Fruit fly (Drosophila melanogaster) whole organism, embryonic: Measurements from ENCODE around the gene CG7987.

Experiments used
- Ada2b ChIP-seq: fragments of 200-800 bp; sonication (Bioruptor generic); IDR thresholded peaks from 2 replicates; pipeline ENCODE4 v1.3.6; 2022; ENCODE audit warnings: missing biosample characterization, missing genetic modification characterization
- Aef1 ChIP-seq: fragments of 200-800 bp; sonication (Bioruptor generic); IDR thresholded peaks from 3 replicates; pipeline ENCODE4 v1.3.6; 2022; ENCODE audit warnings: missing biosample characterization, missing genetic modification characterization
- Bdp1 ChIP-seq: fragments of 200-800 bp; sonication (Bioruptor generic); optimal IDR thresholded peaks from 3 replicates; lab custom pipeline; 2016; ENCODE audit warnings: missing biosample characterization, missing genetic modification characterization
- Bteb2 ChIP-seq: fragments of 200-800 bp; sonication (Bioruptor generic); optimal IDR thresholded peaks from 2 replicates; lab custom pipeline; 2016; ENCODE audit warnings: missing biosample characterization, missing genetic modification characterization
- CG10274 ChIP-seq: fragments of 200-800 bp; sonication (Bioruptor generic); optimal IDR thresholded peaks from 3 replicates; lab custom pipeline; 2017; ENCODE audit warnings: missing biosample characterization, mild to moderate bottlenecking, missing genetic modification characterization
- CG12155 ChIP-seq: fragments of 200-800 bp; sonication (Bioruptor generic); optimal IDR thresholded peaks from 3 replicates; lab custom pipeline; 2016; ENCODE audit warnings: missing biosample characterization, missing genetic modification characterization
- CG1233 ChIP-seq: fragments of 200-800 bp; sonication (Bioruptor generic); optimal IDR thresholded peaks from 4 replicates; lab custom pipeline; 2018; ENCODE audit warnings: missing biosample characterization, mild to moderate bottlenecking, missing genetic modification characterization
- CG12391 ChIP-seq: fragments of 200-800 bp; sonication (Bioruptor generic); optimal IDR thresholded peaks from 3 replicates; lab custom pipeline; 2018; ENCODE audit warnings: missing biosample characterization, mild to moderate bottlenecking, missing genetic modification characterization, moderate library complexity
- CG17802 ChIP-seq: fragments of 200-800 bp; sonication (Bioruptor generic); optimal IDR thresholded peaks from 2 replicates; lab custom pipeline; 2018; ENCODE audit warnings: missing biosample characterization, mild to moderate bottlenecking, missing genetic modification characterization, moderate library complexity
- CG18599 ChIP-seq: fragments of 200-800 bp; sonication (Bioruptor generic); optimal IDR thresholded peaks from 3 replicates; lab custom pipeline; 2017; ENCODE audit warnings: missing biosample characterization, missing genetic modification characterization, mild to moderate bottlenecking, moderate library complexity, missing genetic modification reagents
- CG31224 ChIP-seq: fragments of 200-800 bp; sonication (Bioruptor generic); IDR thresholded peaks from 2 replicates; pipeline ENCODE4 v1.3.6; 2022; ENCODE audit warnings: missing biosample characterization, missing genetic modification characterization
- CG31365 ChIP-seq: fragments of 200-800 bp; sonication (Bioruptor generic); optimal IDR thresholded peaks from 2 replicates; lab custom pipeline; 2018; ENCODE audit warnings: missing biosample characterization, mild to moderate bottlenecking, missing genetic modification characterization
- CG3281 ChIP-seq: fragments of 200-800 bp; sonication (Bioruptor generic); optimal IDR thresholded peaks from 3 replicates; lab custom pipeline; 2017; ENCODE audit warnings: missing biosample characterization, mild to moderate bottlenecking, missing genetic modification characterization
- CG34376 ChIP-seq: fragments of 200-800 bp; sonication (Bioruptor generic); optimal IDR thresholded peaks from 2 replicates; lab custom pipeline; 2018; ENCODE audit warnings: missing biosample characterization, mild to moderate bottlenecking, missing genetic modification characterization
- CG6254 ChIP-seq: fragments of 200-800 bp; sonication (Bioruptor generic); optimal IDR thresholded peaks from 3 replicates; lab custom pipeline; 2017; ENCODE audit warnings: mild to moderate bottlenecking, missing biosample characterization, missing genetic modification reagents, missing genetic modification characterization
- CG6813 ChIP-seq: fragments of 200-800 bp; sonication (Bioruptor generic); optimal IDR thresholded peaks from 2 replicates; lab custom pipeline; 2017; ENCODE audit warnings: missing biosample characterization, missing genetic modification characterization, mild to moderate bottlenecking, moderate library complexity, missing genetic modification reagents
- CG9797 ChIP-seq: fragments of 200-800 bp; sonication (Bioruptor generic); optimal IDR thresholded peaks from 3 replicates; lab custom pipeline; 2018; ENCODE audit warnings: missing biosample characterization, mild to moderate bottlenecking, missing genetic modification characterization
- CG9817 ChIP-seq: fragments of 200-800 bp; sonication (Bioruptor generic); optimal IDR thresholded peaks from 2 replicates; lab custom pipeline; 2018; ENCODE audit warnings: missing biosample characterization, mild to moderate bottlenecking, missing genetic modification characterization, moderate library complexity
- CTCF ChIP-seq: fragments of 200-800 bp; sonication (Bioruptor generic); optimal IDR thresholded peaks from 2 replicates; lab custom pipeline; 2017; ENCODE audit warnings: missing biosample characterization, mild to moderate bottlenecking, missing genetic modification characterization, moderate library complexity
- Dfd ChIP-seq, 2 experiments: fragments of >200 bp; optimal IDR thresholded peaks; 2 replicates each; lab custom pipeline; 2017; ENCODE audit warnings: missing biosample characterization in 2 of 2, missing genetic modification characterization in 2 of 2
- Dip3 ChIP-seq: fragments of 200-800 bp; sonication (Bioruptor generic); optimal IDR thresholded peaks from 3 replicates; lab custom pipeline; 2016; ENCODE audit warnings: missing biosample characterization, missing genetic modification characterization
- Hr51 ChIP-seq, 2 experiments: fragments of 200-800 bp; sonication (Bioruptor generic); optimal IDR thresholded peaks; 2 replicates in 1 of 2; 3 replicates in 1 of 2; lab custom pipeline; 2016 to 2018; ENCODE audit warnings: missing biosample characterization in 2 of 2, missing genetic modification characterization in 2 of 2, mild to moderate bottlenecking in 1 of 2, moderate library complexity in 1 of 2
- NC2α ChIP-seq: fragments of 200-800 bp; sonication (Bioruptor generic); optimal IDR thresholded peaks from 2 replicates; lab custom pipeline; 2016; ENCODE audit warnings: missing biosample characterization, missing genetic modification characterization
- NC2β ChIP-seq: fragments of 200-800 bp; sonication (Bioruptor generic); optimal IDR thresholded peaks from 2 replicates; lab custom pipeline; 2016; ENCODE audit warnings: missing biosample characterization, missing genetic modification characterization
- Neu2 ChIP-seq: fragments of 200-800 bp; sonication (Bioruptor generic); optimal IDR thresholded peaks from 3 replicates; lab custom pipeline; 2016; ENCODE audit warnings: missing biosample characterization, missing genetic modification characterization, borderline replicate concordance
- PHDP ChIP-seq: fragments of 200-800 bp; sonication (Bioruptor generic); optimal IDR thresholded peaks from 3 replicates; lab custom pipeline; 2018; ENCODE audit warnings: missing biosample characterization, mild to moderate bottlenecking, missing genetic modification characterization, moderate library complexity
- Ssrp ChIP-seq: fragments of 200-800 bp; sonication (Bioruptor generic); optimal IDR thresholded peaks from 2 replicates; lab custom pipeline; 2018; ENCODE audit warnings: missing biosample characterization, mild to moderate bottlenecking, missing genetic modification characterization, moderate library complexity
- ase ChIP-seq: fragments of 200-800 bp; sonication (Bioruptor generic); IDR thresholded peaks from 3 replicates; pipeline ENCODE4 v1.3.6; 2022; ENCODE audit warnings: missing biosample characterization, missing genetic modification characterization
- chn ChIP-seq: fragments of 200-800 bp; sonication (Bioruptor generic); optimal IDR thresholded peaks from 2 replicates; lab custom pipeline; 2016; ENCODE audit warnings: missing biosample characterization, missing genetic modification characterization
- crc ChIP-seq: fragments of 200-800 bp; sonication (Bioruptor generic); optimal IDR thresholded peaks from 2 replicates; lab custom pipeline; 2016; ENCODE audit warnings: missing biosample characterization, missing genetic modification characterization
- croc ChIP-seq: fragments of 200-800 bp; sonication (Bioruptor generic); conservative IDR thresholded peaks from 3 replicates; pipeline ENCODE4 v1.3.6; 2022; ENCODE audit warnings: missing biosample characterization, missing genetic modification characterization
- crp ChIP-seq, 2 experiments: fragments of 200-800 bp; sonication (Bioruptor generic); optimal IDR thresholded peaks; 2 replicates in 1 of 2; 3 replicates in 1 of 2; lab custom pipeline; 2017; ENCODE audit warnings: missing biosample characterization in 2 of 2, missing genetic modification characterization in 2 of 2, mild to moderate bottlenecking in 1 of 2, moderate library complexity in 1 of 2
- eve ChIP-seq, 2 experiments: fragments of >200 bp; optimal IDR thresholded peaks; 2 replicates each; lab custom pipeline; 2017; ENCODE audit warnings: missing biosample characterization in 2 of 2, missing genetic modification characterization in 2 of 2
- fd96Cb ChIP-seq: fragments of 200-800 bp; sonication (Bioruptor generic); optimal IDR thresholded peaks from 2 replicates; lab custom pipeline; 2018; ENCODE audit warnings: missing biosample characterization, mild to moderate bottlenecking, missing genetic modification characterization, moderate library complexity
- gcm2 ChIP-seq: fragments of 200-800 bp; sonication (Bioruptor generic); optimal IDR thresholded peaks from 2 replicates; lab custom pipeline; 2016; ENCODE audit warnings: missing biosample characterization, missing genetic modification characterization
- h ChIP-seq: fragments of >200 bp; optimal IDR thresholded peaks from 2 replicates; lab custom pipeline; 2017
- ham ChIP-seq: fragments of 200-800 bp; sonication (Bioruptor generic); IDR thresholded peaks from 2 replicates; pipeline ENCODE4 v1.3.6; 2022; ENCODE audit warnings: missing biosample characterization, missing genetic modification characterization
- insv ChIP-seq, 2 experiments: fragments of 200-800 bp; sonication (Bioruptor generic); optimal IDR thresholded peaks; 3 replicates each; lab custom pipeline; 2016 to 2018; ENCODE audit warnings: missing biosample characterization in 2 of 2, missing genetic modification characterization in 2 of 2
- kah ChIP-seq: fragments of 200-800 bp; sonication (Bioruptor generic); optimal IDR thresholded peaks from 2 replicates; lab custom pipeline; 2018; ENCODE audit warnings: missing biosample characterization, mild to moderate bottlenecking, missing genetic modification characterization
- nerfin-1 ChIP-seq: fragments of 200-800 bp; sonication (Bioruptor generic); optimal IDR thresholded peaks from 3 replicates; lab custom pipeline; 2019; ENCODE audit warnings: missing biosample characterization, mild to moderate bottlenecking, missing genetic modification characterization, moderate library complexity
- onecut ChIP-seq: fragments of 200-800 bp; sonication (Bioruptor generic); IDR thresholded peaks from 2 replicates; pipeline ENCODE4 v1.3.6; 2022; ENCODE audit warnings: missing biosample characterization, missing genetic modification characterization
- p53 ChIP-seq: fragments of 200-800 bp; sonication (Bioruptor generic); optimal IDR thresholded peaks from 2 replicates; lab custom pipeline; 2016; ENCODE audit warnings: missing biosample characterization, missing genetic modification characterization
- ranshi ChIP-seq: fragments of 200-800 bp; sonication (Bioruptor generic); IDR thresholded peaks from 2 replicates; pipeline ENCODE4 v1.3.6; 2022; ENCODE audit warnings: missing biosample characterization, missing genetic modification characterization
- sc ChIP-seq, 3 experiments: fragments of >200 bp in 2 of 3; fragments of 200-800 bp in 1 of 3; sonication (Bioruptor generic) in 1 of 3; optimal IDR thresholded peaks; 2 replicates in 2 of 3; 3 replicates in 1 of 3; lab custom pipeline; 2017; ENCODE audit warnings: mild to moderate bottlenecking in 1 of 3, missing biosample characterization in 1 of 3, missing genetic modification characterization in 1 of 3, missing genetic modification reagents in 1 of 3
- schlank ChIP-seq: fragments of 200-800 bp; sonication (Bioruptor generic); optimal IDR thresholded peaks from 2 replicates; lab custom pipeline; 2018; ENCODE audit warnings: missing biosample characterization, mild to moderate bottlenecking, missing genetic modification characterization
- slbo ChIP-seq: fragments of 200-800 bp; sonication (Bioruptor generic); IDR thresholded peaks from 2 replicates; pipeline ENCODE4 v1.3.6; 2022; ENCODE audit warnings: missing biosample characterization, missing genetic modification characterization
- sob ChIP-seq: fragments of 200-800 bp; sonication (Bioruptor generic); IDR thresholded peaks from 2 replicates; pipeline ENCODE4 v1.3.6; 2022; ENCODE audit warnings: missing biosample characterization, missing genetic modification characterization
- ssp ChIP-seq: fragments of 200-800 bp; sonication (Bioruptor generic); IDR thresholded peaks from 2 replicates; pipeline ENCODE4 v1.3.6; 2022; ENCODE audit warnings: missing biosample characterization, missing genetic modification characterization
- tll ChIP-seq, 2 experiments: fragments of 200-800 bp in 1 of 2; fragments of >200 bp in 1 of 2; sonication (Bioruptor generic) in 1 of 2; optimal IDR thresholded peaks; 2 replicates each; lab custom pipeline; 2017 to 2019; ENCODE audit warnings: missing biosample characterization in 2 of 2, missing genetic modification characterization in 2 of 2, mild to moderate bottlenecking in 1 of 2, moderate library complexity in 1 of 2
- twi ChIP-seq: fragments of 200-800 bp; optimal IDR thresholded peaks from 2 replicates; lab custom pipeline; 2019; ENCODE audit warnings: missing biosample characterization, mild to moderate bottlenecking, missing genetic modification characterization, moderate library complexity
- wdn ChIP-seq: fragments of 200-800 bp; sonication (Bioruptor generic); IDR thresholded peaks from 2 replicates; pipeline ENCODE4 v1.3.6; 2022; ENCODE audit warnings: missing biosample characterization, missing genetic modification characterization

Gene CG7987

dm6 chr3R:14597935-14598424, 22.3 kb upstream of the CG7987 start (continued):
- TF ChIP-seq NC2β (GFP tag; lab: Kevin White, UChicago) (no peak), slbo (no peak), chn (no peak), CG1233 (peak; percentile 1), Ssrp (peak; percentile 44), CG12391 (tag; lab: Kevin White, UChicago) (peak; percentile 50), sob (GFP tag; lab: Robert Waterston, UW) (no peak), ham (GFP tag; lab: Robert Waterston, UW) (no peak), sc (optimal IDR thresholded peaks at IDR 0.05; lab: Kevin White, UChicago) (no peak), sc (GFP tag; optimal IDR thresholded peaks at IDR 0.05; lab: Kevin White, UChicago) (no peak), Hr51 (GFP tag; optimal IDR thresholded peaks at IDR 0.05; lab: Kevin White, UChicago) (peak in 1 of 2 experiments; percentile 53), ranshi (GFP tag; lab: Robert Waterston, UW) (no peak), Ada2b (GFP tag; lab: Robert Waterston, UW) (0 out of 2 replicates have a peak, but pooled peaks have one; percentile 10), CG9797 (GFP tag; lab: Kevin White, UChicago) (no peak), p53 (GFP tag; lab: Kevin White, UChicago) (no peak), Dip3 (no peak), NC2α (GFP tag; lab: Kevin White, UChicago) (no peak), CG31365 (tag; lab: Kevin White, UChicago) (no peak), CTCF (no peak), wdn (GFP tag; lab: Robert Waterston, UW) (no peak), onecut (GFP tag; lab: Robert Waterston, UW) (peak; percentile 27; the same call in 1 of the 2 replicates), CG34376 (GFP tag; lab: Kevin White, UChicago) (no peak), Dfd (GFP tag; optimal IDR thresholded peaks at IDR 0.05; lab: Kevin White, UChicago) (no peak), crp (GFP tag; optimal IDR thresholded peaks at IDR 0.05; lab: Kevin White, UChicago) (no peak), ssp (GFP tag; lab: Robert Waterston, UW) (no peak), CG10274 (GFP tag; lab: Kevin White, UChicago) (no peak), Neu2 (GFP tag; lab: Kevin White, UChicago) (no peak), kah (GFP tag; lab: Kevin White, UChicago) (no peak), CG6254 (GFP tag; lab: Kevin White, UChicago) (peak; percentile 18), tll (GFP tag; optimal IDR thresholded peaks at IDR 0.05; lab: Kevin White, UChicago) (no peak), nerfin-1 (tag; lab: Kevin White, UChicago) (no peak), crc (GFP tag; lab: Kevin White, UChicago) (no peak), ase (GFP tag; lab: Robert Waterston, UW) (no peak), CG17802 (tag; lab: Kevin White, UChicago) (no peak), CG12155 (GFP tag; lab: Kevin White, UChicago) (no peak), CG18599 (GFP tag; lab: Kevin White, UChicago) (peak; percentile 12), gcm2 (GFP tag; lab: Kevin White, UChicago) (no peak), PHDP (tag; lab: Kevin White, UChicago) (peak; percentile 33), CG9817 (no peak), Bdp1 (GFP tag; lab: Kevin White, UChicago) (no peak), schlank (no peak), CG31224 (no peak), eve (GFP tag; optimal IDR thresholded peaks at IDR 0.05; lab: Kevin White, UChicago) (no peak), twi (tag; lab: Kevin White, UChicago) (peak; percentile 70), insv (GFP tag; optimal IDR thresholded peaks at IDR 0.05; lab: Kevin White, UChicago) (no peak), CG6813 (GFP tag; lab: Kevin White, UChicago) (no peak), h (lab: Kevin White, UChicago) (no peak), Aef1 (GFP tag; lab: Robert Waterston, UW) (no peak), Bteb2 (no peak), croc (GFP tag; lab: Robert Waterston, UW) (0 out of 3 replicates have a peak, but pooled peaks have one; percentile 24), fd96Cb (tag; lab: Kevin White, UChicago) (peak; percentile 38), CG3281 (no peak)
